Fruit fly (Drosophila melanogaster): Measurements from ENCODE around the gene Apl.

DNA sequence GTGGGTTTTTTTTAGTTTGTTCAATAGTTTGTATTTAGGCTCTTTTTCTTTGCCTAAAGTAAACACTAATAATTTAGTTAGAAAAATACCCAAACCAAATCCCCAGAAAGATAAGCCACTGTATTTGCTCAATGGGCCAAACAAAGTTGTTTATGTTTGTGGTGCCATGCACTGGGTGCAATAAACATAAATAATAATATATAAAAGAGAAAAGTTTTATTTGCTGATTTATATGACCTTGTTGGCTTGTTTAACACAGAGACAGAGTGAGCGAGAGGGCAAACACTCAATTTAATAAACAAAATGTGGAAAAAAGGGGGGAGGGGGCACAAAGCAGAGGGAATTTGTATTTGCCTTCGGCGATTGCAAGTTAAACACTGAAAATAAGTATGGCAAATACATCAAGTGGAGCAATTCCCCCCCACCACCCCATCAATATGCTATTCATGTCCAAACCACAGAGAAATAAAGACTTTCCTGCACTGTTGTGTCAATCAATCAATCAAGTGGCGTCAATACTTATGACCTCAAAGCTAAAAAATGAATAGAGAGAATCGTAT lies 45.6 kb downstream of the Apl start:
- TF ChIP-seq Vsx2 (GFP tag; optimal IDR thresholded peaks at IDR 0.05; ENCODE audit: partially characterized antibody) (no peak), ey (GFP tag; optimal IDR thresholded peaks at IDR 0.05) (no peak), dmrt93B (GFP tag; optimal IDR thresholded peaks at IDR 0.05) (no peak), lola (GFP tag; optimal IDR thresholded peaks at IDR 0.05) (no peak), h (GFP tag; optimal IDR thresholded peaks at IDR 0.05) (peak; percentile 4), fru (GFP tag; optimal IDR thresholded peaks at IDR 0.05) (no peak)
